Worm (Caenorhabditis elegans): ENCODE measurements around the gene C23F12.3.
A peak's percentile ranks its signal among the peaks of the same experiment; 100 is the strongest.

C23F12.3 gene

ce11 chrX:9372987-9373386 is 18.5 kb upstream of the C23F12.3 start (continued):
- TF ChIP-seq dpl-1 (GFP tag; optimal IDR thresholded peaks at IDR 0.05): no peak
- TF ChIP-seq gei-8 (GFP tag; optimal IDR thresholded peaks at IDR 0.05): peak; percentile 36
- TF ChIP-seq cey-2 (tag; optimal IDR thresholded peaks at IDR 0.05; ENCODE audit: borderline replicate concordance, insufficient read depth): no peak
- TF ChIP-seq daf-12 (tag; optimal IDR thresholded peaks at IDR 0.05): no peak
- TF ChIP-seq ztf-7 (tag; optimal IDR thresholded peaks at IDR 0.05): peak; percentile 33
- peak; percentile 22 for TF ChIP-seq F37D6.2 (tag; optimal IDR thresholded peaks at IDR 0.05)
- TF ChIP-seq nhr-76 (tag; optimal IDR thresholded peaks at IDR 0.05): no peak
- peak; percentile 52; the same call in 1 of the 2 replicates for TF ChIP-seq nhr-42 (GFP tag; IDR thresholded peaks at IDR 0.05)
- TF ChIP-seq F44E2.7 (GFP tag; IDR thresholded peaks at IDR 0.05): no peak
- peak; percentile 33 for TF ChIP-seq nhr-6 (tag; optimal IDR thresholded peaks at IDR 0.05)
- TF ChIP-seq saeg-2 (GFP tag; IDR thresholded peaks at IDR 0.05): 0 out of 2 replicates have a peak, but pooled peaks have one; percentile 46
- no peak for TF ChIP-seq sdz-12 (GFP tag; optimal IDR thresholded peaks at IDR 0.05)
- TF ChIP-seq lin-38 (GFP tag; IDR thresholded peaks at IDR 0.05): peak; percentile 66
- TF ChIP-seq unc-130 (GFP tag; optimal IDR thresholded peaks at IDR 0.05): peak; percentile 6
- TF ChIP-seq nhr-28 (tag; optimal IDR thresholded peaks at IDR 0.05): no peak
- TF ChIP-seq daf-19 (GFP tag; conservative IDR thresholded peaks at IDR 0.05): 0 out of 2 replicates have a peak, but pooled peaks have one; percentile 50
- TF ChIP-seq nhr-11 (tag; optimal IDR thresholded peaks at IDR 0.05): no peak
- TF ChIP-seq lsy-2 (tag; optimal IDR thresholded peaks at IDR 0.05): peak in 1 of 2 experiments; percentile 24

DNA sequence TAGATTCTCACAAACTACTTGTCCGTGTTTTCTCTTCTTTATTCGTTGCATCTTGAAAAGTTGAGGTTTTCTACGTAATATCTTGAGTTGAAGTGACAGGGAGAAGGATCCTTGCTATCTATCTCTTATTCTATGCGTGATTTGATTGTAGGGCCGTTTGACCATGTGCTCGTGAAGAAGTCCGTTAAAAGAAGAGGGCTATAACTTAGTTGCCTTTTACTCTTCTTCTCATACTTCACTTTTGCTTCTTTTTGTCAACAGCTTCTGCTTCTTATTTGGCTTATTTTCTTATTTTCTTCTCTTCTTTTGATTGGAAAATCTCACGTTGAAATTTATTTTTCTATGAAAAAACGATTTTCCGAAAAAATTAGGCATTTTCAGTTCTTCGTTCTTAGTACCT is 17.7 kb upstream of the C23F12.3 start:
- TF ChIP-seq ceh-44 (GFP tag; IDR thresholded peaks at IDR 0.05) (no peak), aha-1 (tag) (peak; percentile 84), lin-29 (GFP tag; IDR thresholded peaks at IDR 0.05) (no peak), ceh-20 (GFP tag; IDR thresholded peaks at IDR 0.05) (no peak), zag-1 (tag; optimal IDR thresholded peaks at IDR 0.05) (no peak), pha-4 (GFP tag; IDR thresholded peaks at IDR 0.05) (no peak), pha-4 (tag; optimal IDR thresholded peaks at IDR 0.05) (no peak), nhr-10 (tag; optimal IDR thresholded peaks at IDR 0.05) (no peak), D1046.2 (GFP tag; IDR thresholded peaks at IDR 0.05) (no peak), Y48G9A.11 (GFP tag; IDR thresholded peaks at IDR 0.05) (no peak), ctbp-1 (GFP tag; IDR thresholded peaks at IDR 0.05) (peak; percentile 25; the same call in 1 of the 2 replicates), ceh-62 (tag; optimal IDR thresholded peaks at IDR 0.05) (no peak), Y105C5A.15 (GFP tag; IDR thresholded peaks at IDR 0.05) (no peak), saeg-2 (GFP tag; IDR thresholded peaks at IDR 0.05) (no peak), spr-1 (tag; optimal IDR thresholded peaks at IDR 0.05) (no peak), set-16 (GFP tag; IDR thresholded peaks at IDR 0.05) (no peak), mdt-29 (GFP tag; IDR thresholded peaks at IDR 0.05) (no peak), dve-1 (tag; optimal IDR thresholded peaks at IDR 0.05; ENCODE audit: insufficient read depth) (no peak), ces-1 (GFP tag; optimal IDR thresholded peaks at IDR 0.05) (peak; percentile 57), fkh-10 (GFP tag; optimal IDR thresholded peaks at IDR 0.05) (peak; percentile 45), hmg-1.1 (GFP tag; IDR thresholded peaks at IDR 0.05) (no peak), snpc-4 (tag; optimal IDR thresholded peaks at IDR 0.05) (no peak), R02D3.7 (tag; optimal IDR thresholded peaks at IDR 0.05) (no peak)

DNA sequence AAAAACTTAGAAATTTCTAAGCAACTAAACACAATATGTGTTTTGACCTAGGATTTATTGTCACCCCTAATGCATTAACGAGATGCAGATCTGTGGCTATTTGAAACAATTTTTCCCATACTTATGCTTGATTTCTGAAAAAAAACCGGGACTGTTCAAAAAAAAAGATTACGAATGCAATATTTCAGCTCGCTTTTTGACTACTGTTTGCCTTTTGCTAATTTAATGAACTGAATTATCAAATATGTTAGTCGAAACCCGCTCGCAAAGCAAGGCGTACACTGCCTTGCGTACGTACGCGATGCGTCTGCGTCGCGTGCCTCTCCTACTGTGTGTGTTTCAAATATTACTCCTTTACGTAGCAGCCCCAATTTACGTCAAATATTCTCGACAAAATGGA is 4.4 kb upstream of the C23F12.3 start, which contains the start of gene C23F12.4:
Gene C23F12.4 (plus strand): TSS at position 301 of the 400 bp plus-strand sequence.
- TF ChIP-seq mdl-1 (tag; optimal IDR thresholded peaks at IDR 0.05) (no peak), pha-4 (GFP tag; IDR thresholded peaks at IDR 0.05) (no peak), pha-4 (tag; optimal IDR thresholded peaks at IDR 0.05) (no peak), tra-1 (GFP tag; IDR thresholded peaks at IDR 0.05) (no peak), vab-7 (GFP tag; IDR thresholded peaks at IDR 0.05) (no peak), madf-5 (GFP tag; IDR thresholded peaks at IDR 0.05) (no peak), egl-27 (tag; optimal IDR thresholded peaks at IDR 0.05) (no peak), ZK337.2 (GFP tag; IDR thresholded peaks at IDR 0.05) (no peak), mxl-2 (GFP tag; conservative IDR thresholded peaks at IDR 0.05) (no peak), pqm-1 (tag; optimal IDR thresholded peaks at IDR 0.05) (no peak), dmd-8 (GFP tag; IDR thresholded peaks at IDR 0.05) (no peak), daf-19 (GFP tag; conservative IDR thresholded peaks at IDR 0.05) (no peak), lin-15B (tag; optimal IDR thresholded peaks at IDR 0.05) (no peak), dve-1 (tag; optimal IDR thresholded peaks at IDR 0.05; ENCODE audit: insufficient read depth) (no peak), ZK546.5 (tag; optimal IDR thresholded peaks at IDR 0.05) (no peak)
